Worm (Caenorhabditis elegans) whole organism, mixed stage, embryonic: Measurements from ENCODE around the gene arl-8.

Source experiments
- elt-3 ChIP-seq: fragments of 150-350 bp; optimal IDR thresholded peaks from 2 replicates; lab custom pipeline; 2014; ENCODE audit warnings: missing biosample characterization, missing genetic modification characterization
- mep-1 ChIP-seq: fragments of 150-350 bp; optimal IDR thresholded peaks from 2 replicates; lab custom pipeline; 2017; ENCODE audit warnings: missing biosample characterization, missing genetic modification reagents, missing genetic modification characterization, inconsistent platforms
- nhr-76 ChIP-seq: sonication (generic microtip); optimal IDR thresholded peaks from 2 replicates; lab custom pipeline; 2017; ENCODE audit warnings: missing biosample characterization, missing genetic modification characterization

ce11 chrIV:14838095-14838494 is 40.1 kb downstream of the arl-8 start:
- TF ChIP-seq nhr-76 (tag; lab: Kevin White, UChicago) (no peak), elt-3 (tag; lab: Kevin White, UChicago) (no peak), mep-1 (tag; lab: Kevin White, UChicago) (no peak)
